Worm (Caenorhabditis elegans) whole organism, L3 larva: ENCODE measurements around the gene mrpl-12.

Experiments used
- ZK546.5 ChIP-seq: sonication (generic microtip); optimal IDR thresholded peaks from 2 replicates; lab custom pipeline; 2017; ENCODE audit warnings: missing biosample characterization, missing genetic modification characterization
- ceh-16 ChIP-seq: sonication (generic microtip); optimal IDR thresholded peaks from 2 replicates; lab custom pipeline; 2017; ENCODE audit warnings: missing biosample characterization, missing genetic modification characterization
- fkh-10 ChIP-seq: sonication (generic microtip); optimal IDR thresholded peaks from 2 replicates; lab custom pipeline; 2017; ENCODE audit warnings: missing biosample characterization, missing genetic modification reagents, missing genetic modification characterization
- hmg-11 ChIP-seq: sonication (generic microtip); optimal IDR thresholded peaks from 2 replicates; lab custom pipeline; 2016; ENCODE audit warnings: missing genetic modification characterization, missing compliant biosample characterization
- lin-39 ChIP-seq: fragments of 150-350 bp; optimal IDR thresholded peaks from 2 replicates; lab custom pipeline; 2018; ENCODE audit warnings: missing biosample characterization, missing genetic modification reagents, missing genetic modification characterization
- mdl-1 ChIP-seq: fragments of 150-350 bp; optimal IDR thresholded peaks from 2 replicates; lab custom pipeline; 2014; ENCODE audit warnings: missing biosample characterization, missing genetic modification characterization
- nhr-12 ChIP-seq: fragments of 150-350 bp; optimal IDR thresholded peaks from 2 replicates; lab custom pipeline; 2014; ENCODE audit warnings: missing biosample characterization, missing genetic modification characterization
- nhr-25 ChIP-seq: sonication (generic microtip); optimal IDR thresholded peaks from 2 replicates; lab custom pipeline; 2017; ENCODE audit warnings: missing biosample characterization, missing genetic modification characterization
- nhr-28 ChIP-seq: fragments of 150-350 bp; optimal IDR thresholded peaks from 2 replicates; lab custom pipeline; 2014; ENCODE audit warnings: missing biosample characterization, missing genetic modification characterization
- pha-4 ChIP-seq: fragments of 150-350 bp; optimal IDR thresholded peaks from 2 replicates; lab custom pipeline; 2014; ENCODE audit warnings: missing biosample characterization, missing genetic modification reagents, missing genetic modification characterization
- pqm-1 ChIP-seq: fragments of 150-350 bp; optimal IDR thresholded peaks from 2 replicates; lab custom pipeline; 2017; ENCODE audit warnings: missing biosample characterization, missing genetic modification characterization, inconsistent platforms
- skn-1 ChIP-seq: fragments of 150-350 bp; optimal IDR thresholded peaks from 2 replicates; lab custom pipeline; 2014; ENCODE audit warnings: missing biosample characterization, missing genetic modification characterization
- unc-39 ChIP-seq: sonication (generic microtip); optimal IDR thresholded peaks from 4 replicates; lab custom pipeline; 2017; ENCODE audit warnings: missing biosample characterization, missing genetic modification characterization
- zag-1 ChIP-seq: fragments of 150-350 bp; optimal IDR thresholded peaks from 2 replicates; lab custom pipeline; 2014; ENCODE audit warnings: missing biosample characterization, missing genetic modification characterization

DNA sequence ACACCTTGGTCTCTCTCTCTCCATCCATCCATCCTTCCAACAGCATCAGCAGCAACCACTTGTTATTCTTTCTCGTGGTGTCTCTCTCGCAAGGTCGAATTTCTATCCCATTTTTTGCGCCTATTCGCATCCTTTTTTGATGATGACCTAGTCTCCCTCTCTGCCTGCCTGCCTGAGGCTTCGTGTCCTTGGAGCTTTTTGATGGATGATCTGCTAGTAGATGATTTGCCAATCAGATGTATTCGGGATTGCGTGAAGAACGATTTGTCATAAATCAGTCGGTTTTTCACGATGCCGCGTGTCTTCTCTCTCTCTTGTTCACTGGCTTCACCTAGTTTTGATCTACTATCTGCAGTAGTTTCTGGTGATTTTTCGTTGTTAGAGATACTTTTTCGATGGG lies 46.3 kb upstream of the mrpl-12 start:
- TF ChIP-seq skn-1 (tag; lab: Kevin White, UChicago) (no peak), pqm-1 (tag; lab: Kevin White, UChicago) (no peak), zag-1 (no peak), mdl-1 (tag; lab: Kevin White, UChicago) (no peak), nhr-12 (tag; lab: Kevin White, UChicago) (no peak), fkh-10 (no peak), ZK546.5 (tag; lab: Kevin White, UChicago) (no peak), nhr-25 (peak; percentile 57), unc-39 (no peak), ceh-16 (tag; lab: Kevin White, UChicago) (no peak), lin-39 (peak; percentile 37), hmg-11 (tag; lab: Kevin White, UChicago) (no peak), pha-4 (tag; lab: Kevin White, UChicago) (no peak), nhr-28 (tag; lab: Kevin White, UChicago) (no peak)
